Fruit fly (Drosophila melanogaster): ENCODE results near the gene CG32091.

The CG32091 gene

dm6 chr3L:11609153-11609809 is 21.9 kb upstream of the CG32091 start, which contains the start of gene Duba (continued):
- TF ChIP-seq CG11504 (tag; optimal IDR thresholded peaks at IDR 0.05) (peak; percentile 83), MESR4 (GFP tag; optimal IDR thresholded peaks at IDR 0.05) (peak; percentile 83), Dfd (GFP tag; optimal IDR thresholded peaks at IDR 0.05) (peak in 1 of 2 experiments; percentile 31), CG8478 (optimal IDR thresholded peaks at IDR 0.05) (no peak), CG7963 (GFP tag; IDR thresholded peaks at IDR 0.05; ENCODE audit: partially characterized antibody) (no peak), otp (GFP tag; IDR thresholded peaks at IDR 0.05) (no peak), CG15269 (tag; optimal IDR thresholded peaks at IDR 0.05) (no peak), CG34376 (GFP tag; optimal IDR thresholded peaks at IDR 0.05) (no peak), Atf6 (GFP tag; IDR thresholded peaks at IDR 0.05) (no peak), CG2875 (GFP tag; optimal IDR thresholded peaks at IDR 0.05) (no peak), CG6254 (GFP tag; optimal IDR thresholded peaks at IDR 0.05) (no peak), mirr (GFP tag; optimal IDR thresholded peaks at IDR 0.05) (no peak), Nf-YC (tag; optimal IDR thresholded peaks at IDR 0.05) (no peak), Med (GFP tag) (peak; percentile 71), CG1792 (GFP tag; optimal IDR thresholded peaks at IDR 0.05) (no peak), Pdp1 (GFP tag; optimal IDR thresholded peaks at IDR 0.05) (peak in 1 of 2 experiments; percentile 72), CG16813 (GFP tag; IDR thresholded peaks at IDR 0.05; ENCODE audit: partially characterized antibody) (0 out of 3 replicates have a peak, but pooled peaks have one; percentile 20), stwl (tag; optimal IDR thresholded peaks at IDR 0.05) (peak; percentile 99), MBD-R2 (GFP tag; IDR thresholded peaks at IDR 0.05) (peak; percentile 27; the same call in 1 of the 2 replicates), Gsc (GFP tag; IDR thresholded peaks at IDR 0.05) (no peak), CG12391 (tag; optimal IDR thresholded peaks at IDR 0.05) (no peak), CG13894 (tag; optimal IDR thresholded peaks at IDR 0.05) (no peak), YL-1 (GFP tag; optimal IDR thresholded peaks at IDR 0.05) (peak; percentile 8), stc (GFP tag; IDR thresholded peaks at IDR 0.05) (no peak), Neu2 (GFP tag; optimal IDR thresholded peaks at IDR 0.05; ENCODE audit: borderline replicate concordance) (no peak), scrt (GFP tag; optimal IDR thresholded peaks at IDR 0.05) (no peak), Eip74EF (GFP tag; optimal IDR thresholded peaks at IDR 0.05) (no peak), Fer2 (tag; optimal IDR thresholded peaks at IDR 0.05) (no peak), Xbp1 (GFP tag; optimal IDR thresholded peaks at IDR 0.05) (peak; percentile 24), cg (GFP tag; optimal IDR thresholded peaks at IDR 0.05) (peak; percentile 84), ssp (GFP tag; IDR thresholded peaks at IDR 0.05) (peak; percentile 95), gsb (GFP tag; IDR thresholded peaks at IDR 0.05) (no peak), ato (GFP tag; IDR thresholded peaks at IDR 0.05; ENCODE audit: partially characterized antibody) (no peak), CG10543 (GFP tag; optimal IDR thresholded peaks at IDR 0.05) (no peak), Ada2b (GFP tag; IDR thresholded peaks at IDR 0.05) (no peak), trem (tag; optimal IDR thresholded peaks at IDR 0.05) (peak; percentile 42), Lhr (GFP tag; optimal IDR thresholded peaks at IDR 0.05) (peak; percentile 56), CG2712 (tag; optimal IDR thresholded peaks at IDR 0.05) (peak; percentile 43), pzg (GFP tag; optimal IDR thresholded peaks at IDR 0.05) (peak; percentile 51), Dad (GFP tag; optimal IDR thresholded peaks at IDR 0.05) (no peak), BEAF-32 (GFP tag; optimal IDR thresholded peaks at IDR 0.05) (peak; percentile 39), Meics (GFP tag; optimal IDR thresholded peaks at IDR 0.05) (peak; percentile 98), CG4617 (GFP tag; optimal IDR thresholded peaks at IDR 0.05; ENCODE audit: borderline replicate concordance) (peak; percentile 97), CG17912 (GFP tag; optimal IDR thresholded peaks at IDR 0.05) (no peak), nmo (GFP tag; optimal IDR thresholded peaks at IDR 0.05) (peak; percentile 67), gfzf (GFP tag; optimal IDR thresholded peaks at IDR 0.05) (peak; percentile 86), amos (GFP tag; IDR thresholded peaks at IDR 0.05; ENCODE audit: partially characterized antibody) (0 out of 2 replicates have a peak, but pooled peaks have one; percentile 11), onecut (GFP tag; IDR thresholded peaks at IDR 0.05) (no peak)
